Fruit fly (Drosophila melanogaster) whole organism, adult: ENCODE measurements around the gene CG11560.
A peak's percentile ranks its signal among the peaks of the same experiment; 100 is the strongest.

ENCODE experiments used
- CG11617 ChIP-seq: fragments of 200-800 bp; sonication (Bioruptor generic); optimal IDR thresholded peaks from 2 replicates; lab custom pipeline; 2017; ENCODE audit warnings: mild to moderate bottlenecking, missing biosample characterization, missing genetic modification reagents, missing genetic modification characterization
- CG12768 ChIP-seq: fragments of 200-800 bp; sonication (Bioruptor generic); optimal IDR thresholded peaks from 2 replicates; lab custom pipeline; 2017; ENCODE audit warnings: missing biosample characterization, missing genetic modification characterization, mild to moderate bottlenecking, moderate library complexity, missing genetic modification reagents
- CG14711 ChIP-seq: fragments of 200-800 bp; sonication (Bioruptor generic); optimal IDR thresholded peaks from 2 replicates; lab custom pipeline; 2018; ENCODE audit warnings: missing biosample characterization, mild to moderate bottlenecking, missing genetic modification characterization, moderate library complexity
- CG1620 ChIP-seq: fragments of 200-800 bp; sonication (Bioruptor generic); optimal IDR thresholded peaks from 2 replicates; lab custom pipeline; 2016; ENCODE audit warnings: missing biosample characterization, missing genetic modification characterization
- CG33017 ChIP-seq: fragments of 200-800 bp; sonication (Bioruptor generic); optimal IDR thresholded peaks from 2 replicates; lab custom pipeline; 2018; ENCODE audit warnings: missing biosample characterization, mild to moderate bottlenecking, missing genetic modification characterization, moderate library complexity
- CG5204 ChIP-seq: fragments of 200-800 bp; sonication (Bioruptor generic); optimal IDR thresholded peaks from 2 replicates; lab custom pipeline; 2016; ENCODE audit warnings: missing biosample characterization, missing genetic modification characterization
- CG7045 ChIP-seq: fragments of 200-800 bp; sonication (Bioruptor generic); optimal IDR thresholded peaks from 2 replicates; lab custom pipeline; 2017; ENCODE audit warnings: missing biosample characterization, mild to moderate bottlenecking, missing genetic modification characterization
- CG7101 ChIP-seq: fragments of 200-800 bp; sonication (Bioruptor generic); optimal IDR thresholded peaks from 2 replicates; lab custom pipeline; 2018; ENCODE audit warnings: missing biosample characterization, mild to moderate bottlenecking, missing genetic modification characterization, moderate library complexity
- Clk ChIP-seq: fragments of 200-800 bp; sonication (Bioruptor generic); optimal IDR thresholded peaks from 2 replicates; lab custom pipeline; 2017; ENCODE audit warnings: missing biosample characterization, missing genetic modification characterization
- Crg-1 ChIP-seq: fragments of 200-800 bp; sonication (Bioruptor generic); optimal IDR thresholded peaks from 2 replicates; lab custom pipeline; 2016; ENCODE audit warnings: missing biosample characterization, missing genetic modification characterization
- Hr96 ChIP-seq: fragments of 200-800 bp; sonication (Bioruptor generic); optimal IDR thresholded peaks from 2 replicates; lab custom pipeline; 2016; ENCODE audit warnings: missing biosample characterization, missing genetic modification characterization
- Mnt ChIP-seq: fragments of 200-800 bp; sonication (Bioruptor generic); optimal IDR thresholded peaks from 2 replicates; lab custom pipeline; 2016; ENCODE audit warnings: missing biosample characterization, mild to moderate bottlenecking, missing genetic modification characterization
- bab1 ChIP-seq: fragments of 200-800 bp; sonication (Bioruptor generic); optimal IDR thresholded peaks from 3 replicates; lab custom pipeline; 2019; ENCODE audit warnings: missing biosample characterization, mild to moderate bottlenecking, missing genetic modification characterization, moderate library complexity
- cic ChIP-seq: fragments of 200-800 bp; sonication (Bioruptor generic); optimal IDR thresholded peaks from 2 replicates; lab custom pipeline; 2017; ENCODE audit warnings: missing biosample characterization, mild to moderate bottlenecking, missing genetic modification characterization, moderate library complexity
- cnc ChIP-seq, 2 experiments: fragments of >200 bp; optimal IDR thresholded peaks; 2 replicates each; lab custom pipeline; 2017
- kay ChIP-seq: fragments of 200-800 bp; sonication (Bioruptor generic); peaks from one replicate; lab custom pipeline; 2016; ENCODE audit warnings: missing biosample characterization, missing genetic modification characterization, borderline replicate concordance
- ovo ChIP-seq: fragments of 200-800 bp; sonication (Bioruptor generic); optimal IDR thresholded peaks from 2 replicates; lab custom pipeline; 2016; ENCODE audit warnings: missing biosample characterization, missing genetic modification characterization
- pad ChIP-seq: fragments of 200-800 bp; sonication (Bioruptor generic); optimal IDR thresholded peaks from 3 replicates; lab custom pipeline; 2017; ENCODE audit warnings: missing biosample characterization, missing genetic modification characterization, mild to moderate bottlenecking, moderate library complexity, missing genetic modification reagents
- tj ChIP-seq: fragments of 200-800 bp; sonication (Bioruptor generic); optimal IDR thresholded peaks from 3 replicates; lab custom pipeline; 2017; ENCODE audit warnings: missing biosample characterization, mild to moderate bottlenecking, missing genetic modification characterization, moderate library complexity
- toe ChIP-seq: fragments of 200-800 bp; sonication (Bioruptor generic); optimal IDR thresholded peaks from 2 replicates; lab custom pipeline; 2016; ENCODE audit warnings: missing biosample characterization, missing genetic modification characterization

The CG11560 gene

dm6 chr3L:12077953-12078352 lies 41.9 kb upstream of the CG11560 start:
- no peak for TF ChIP-seq toe
- no peak for TF ChIP-seq tj (GFP tag; lab: Kevin White, UChicago)
- peak; percentile 27 for TF ChIP-seq kay (GFP tag; lab: Kevin White, UChicago)
- TF ChIP-seq CG11617 (GFP tag; lab: Kevin White, UChicago) = no peak
- TF ChIP-seq pad = no peak
- TF ChIP-seq Mnt = no peak
- TF ChIP-seq CG5204 = no peak
- no peak for TF ChIP-seq Hr96 (GFP tag; lab: Kevin White, UChicago)
- TF ChIP-seq Clk (GFP tag; lab: Kevin White, UChicago) = no peak

dm6 chr3L:12078551-12079318 lies 41.1 kb upstream of the CG11560 start:
- TF ChIP-seq CG7045 (GFP tag; lab: Kevin White, UChicago) (peak; percentile 29), bab1 (GFP tag; lab: Kevin White, UChicago) (no peak), CG11617 (GFP tag; lab: Kevin White, UChicago) (no peak), CG5204 (peak; percentile 37), toe (peak; percentile 6), CG7101 (tag; lab: Kevin White, UChicago) (peak; percentile 4), cnc (optimal IDR thresholded peaks at IDR 0.05; lab: Kevin White, UChicago) (no peak), CG1620 (GFP tag; lab: Kevin White, UChicago) (no peak), kay (GFP tag; lab: Kevin White, UChicago) (no peak), Hr96 (GFP tag; lab: Kevin White, UChicago) (no peak), Mnt (peak; percentile 14), cic (GFP tag; lab: Kevin White, UChicago) (peak; percentile 11), CG33017 (tag; lab: Kevin White, UChicago) (peak; percentile 63)

dm6 chr3L:12079319-12079933 lies 40.4 kb upstream of the CG11560 start:
- TF ChIP-seq bab1 (GFP tag; lab: Kevin White, UChicago) (no peak), CG14711 (tag; lab: Kevin White, UChicago) (no peak), toe (no peak), CG7045 (GFP tag; lab: Kevin White, UChicago) (no peak), Hr96 (GFP tag; lab: Kevin White, UChicago) (no peak), CG11617 (GFP tag; lab: Kevin White, UChicago) (no peak), Mnt (no peak), CG5204 (no peak)

- TF ChIP-seq bab1 (GFP tag; lab: Kevin White, UChicago) = no peak
- no peak for TF ChIP-seq cic (GFP tag; lab: Kevin White, UChicago)
- TF ChIP-seq CG1620 (GFP tag; lab: Kevin White, UChicago) = no peak
- TF ChIP-seq tj (GFP tag; lab: Kevin White, UChicago) = no peak
- TF ChIP-seq CG7101 (tag; lab: Kevin White, UChicago) = no peak
- no peak for TF ChIP-seq Clk (GFP tag; lab: Kevin White, UChicago)
- TF ChIP-seq CG33017 (tag; lab: Kevin White, UChicago) = no peak
- TF ChIP-seq Mnt = no peak
- TF ChIP-seq ovo = no peak
- no peak for TF ChIP-seq CG5204
- no peak for TF ChIP-seq CG12768
- no peak for TF ChIP-seq CG14711 (tag; lab: Kevin White, UChicago)
- no peak for TF ChIP-seq CG11617 (GFP tag; lab: Kevin White, UChicago)
- TF ChIP-seq toe = no peak
- TF ChIP-seq kay (GFP tag; lab: Kevin White, UChicago) = no peak
- TF ChIP-seq Hr96 (GFP tag; lab: Kevin White, UChicago) = no peak
- no peak for TF ChIP-seq cnc (optimal IDR thresholded peaks at IDR 0.05; lab: Kevin White, UChicago)
- no peak for TF ChIP-seq Crg-1 (GFP tag; lab: Kevin White, UChicago)
- no peak for TF ChIP-seq pad
Observed at dm6 chr3L:12080423-12080822, 39.4 kb upstream of the CG11560 start.

dm6 chr3L:12081679-12082520 lies 37.9 kb upstream of the CG11560 start, which contains the start of gene Sema5c:
Sema5c (minus strand) TSS chr3L:12081830.
- TF ChIP-seq CG11617 (GFP tag; lab: Kevin White, UChicago) = peak; percentile 59
- peak; percentile 3 for TF ChIP-seq CG14711 (tag; lab: Kevin White, UChicago)
- no peak for TF ChIP-seq cnc (optimal IDR thresholded peaks at IDR 0.05; lab: Kevin White, UChicago)
- TF ChIP-seq pad = no peak
- TF ChIP-seq Mnt = peak; percentile 28
- peak; percentile 2 for TF ChIP-seq toe
- TF ChIP-seq CG7101 (tag; lab: Kevin White, UChicago) = no peak
- no peak for TF ChIP-seq ovo
- peak; percentile 77 for TF ChIP-seq cic (GFP tag; lab: Kevin White, UChicago)
- TF ChIP-seq Crg-1 (GFP tag; lab: Kevin White, UChicago) = no peak
- TF ChIP-seq tj (GFP tag; lab: Kevin White, UChicago) = peak; percentile 77
- peak; percentile 29 for TF ChIP-seq CG12768
- TF ChIP-seq Hr96 (GFP tag; lab: Kevin White, UChicago) = peak; percentile 38
- no peak for TF ChIP-seq kay (GFP tag; lab: Kevin White, UChicago)
- TF ChIP-seq CG7045 (GFP tag; lab: Kevin White, UChicago) = peak; percentile 1
- peak; percentile 20 for TF ChIP-seq bab1 (GFP tag; lab: Kevin White, UChicago)
- no peak for TF ChIP-seq CG1620 (GFP tag; lab: Kevin White, UChicago)
- TF ChIP-seq CG5204 = peak; percentile 20
- TF ChIP-seq Clk (GFP tag; lab: Kevin White, UChicago) = no peak
